Worm (Caenorhabditis elegans) whole organism, mixed stage, embryonic: ENCODE results near the gene clec-64.

Experiments used
- M03D4.4 ChIP-seq: sonication (generic microtip); optimal IDR thresholded peaks from 2 replicates; lab custom pipeline; 2017; ENCODE audit warnings: mild to moderate bottlenecking, missing genetic modification characterization, missing compliant biosample characterization
- bed-3 ChIP-seq: fragments of 200-800 bp; sonication (Bioruptor generic); optimal IDR thresholded peaks from 3 replicates; lab custom pipeline; 2018; ENCODE audit warnings: mild to moderate bottlenecking, missing genetic modification characterization, moderate library complexity, missing compliant biosample characterization
- blmp-1 ChIP-seq: fragments of 150-350 bp; optimal IDR thresholded peaks from 2 replicates; lab custom pipeline; 2014; ENCODE audit warnings: missing biosample characterization, missing genetic modification characterization
- ceh-43 ChIP-seq: fragments of 200-800 bp; sonication (Bioruptor generic); optimal IDR thresholded peaks from 2 replicates; lab custom pipeline; 2018; ENCODE audit warnings: mild to moderate bottlenecking, missing genetic modification characterization, moderate library complexity, missing compliant biosample characterization
- ceh-83 ChIP-seq: fragments of 200-800 bp; sonication (Bioruptor generic); optimal IDR thresholded peaks from 2 replicates; lab custom pipeline; 2018; ENCODE audit warnings: mild to moderate bottlenecking, missing genetic modification characterization, missing compliant biosample characterization
- ces-1 ChIP-seq: fragments of 150-350 bp; optimal IDR thresholded peaks from 2 replicates; lab custom pipeline; 2014; ENCODE audit warnings: missing biosample characterization, missing genetic modification reagents, missing genetic modification characterization
- cnd-1 ChIP-seq: fragments of 200-800 bp; sonication (Bioruptor generic); optimal IDR thresholded peaks from 2 replicates; lab custom pipeline; 2018; ENCODE audit warnings: mild to moderate bottlenecking, missing genetic modification characterization, missing compliant biosample characterization
- drap-1 ChIP-seq: fragments of 200-800 bp; sonication (Bioruptor generic); optimal IDR thresholded peaks from 3 replicates; lab custom pipeline; 2018; ENCODE audit warnings: mild to moderate bottlenecking, missing genetic modification characterization, missing compliant biosample characterization
- elt-1 ChIP-seq: sonication (generic microtip); optimal IDR thresholded peaks from 2 replicates; lab custom pipeline; 2017; ENCODE audit warnings: missing genetic modification characterization, mild to moderate bottlenecking, missing compliant biosample characterization, antibody characterized with exemption, moderate library complexity, borderline replicate concordance; ENCODE audit not compliant: insufficient read depth
- elt-3 ChIP-seq: fragments of 150-350 bp; optimal IDR thresholded peaks from 2 replicates; lab custom pipeline; 2014; ENCODE audit warnings: missing biosample characterization, missing genetic modification characterization
- flh-1 ChIP-seq: fragments of 200-800 bp; sonication (Bioruptor generic); optimal IDR thresholded peaks from 2 replicates; lab custom pipeline; 2018; ENCODE audit warnings: mild to moderate bottlenecking, missing genetic modification characterization, moderate library complexity, missing compliant biosample characterization
- ham-2 ChIP-seq: fragments of 200-800 bp; sonication (Bioruptor generic); optimal IDR thresholded peaks from 2 replicates; lab custom pipeline; 2018; ENCODE audit warnings: mild to moderate bottlenecking, missing genetic modification characterization, missing compliant biosample characterization
- hlh-1 ChIP-seq: fragments of 150-350 bp; optimal IDR thresholded peaks from 2 replicates; lab custom pipeline; 2014; ENCODE audit warnings: missing biosample characterization, missing genetic modification reagents, missing genetic modification characterization
- lin-13 ChIP-seq: fragments of 150-350 bp; optimal IDR thresholded peaks from 2 replicates; lab custom pipeline; 2014; ENCODE audit warnings: missing biosample characterization, missing genetic modification characterization
- lin-32 ChIP-seq: fragments of 200-800 bp; sonication (Bioruptor generic); optimal IDR thresholded peaks from 2 replicates; lab custom pipeline; 2018; ENCODE audit warnings: mild to moderate bottlenecking, missing genetic modification characterization, missing compliant biosample characterization
- lsy-2 ChIP-seq: fragments of 150-350 bp; optimal IDR thresholded peaks from 2 replicates; lab custom pipeline; 2014; ENCODE audit warnings: missing biosample characterization, missing genetic modification characterization
- mab-5 ChIP-seq: fragments of 150-350 bp; optimal IDR thresholded peaks from 2 replicates; lab custom pipeline; 2014; ENCODE audit warnings: missing biosample characterization, missing genetic modification characterization
- mep-1 ChIP-seq: fragments of 150-350 bp; optimal IDR thresholded peaks from 2 replicates; lab custom pipeline; 2017; ENCODE audit warnings: missing biosample characterization, missing genetic modification reagents, missing genetic modification characterization, inconsistent platforms
- mls-2 ChIP-seq: sonication (generic microtip); optimal IDR thresholded peaks from 2 replicates; lab custom pipeline; 2016; ENCODE audit warnings: mild to moderate bottlenecking, missing genetic modification characterization, moderate library complexity, missing compliant biosample characterization
- nhr-12 ChIP-seq: fragments of 150-350 bp; optimal IDR thresholded peaks from 2 replicates; lab custom pipeline; 2014; ENCODE audit warnings: missing biosample characterization, missing genetic modification characterization
- nhr-2 ChIP-seq: fragments of 150-350 bp; optimal IDR thresholded peaks from 2 replicates; lab custom pipeline; 2014; ENCODE audit warnings: missing biosample characterization, missing genetic modification characterization
- nhr-237 ChIP-seq: fragments of 150-350 bp; optimal IDR thresholded peaks from 2 replicates; lab custom pipeline; 2014; ENCODE audit warnings: missing biosample characterization, missing genetic modification characterization
- nhr-28 ChIP-seq: fragments of 150-350 bp; optimal IDR thresholded peaks from 2 replicates; lab custom pipeline; 2014; ENCODE audit warnings: missing biosample characterization, missing genetic modification characterization
- nhr-76 ChIP-seq: sonication (generic microtip); optimal IDR thresholded peaks from 2 replicates; lab custom pipeline; 2017; ENCODE audit warnings: missing biosample characterization, missing genetic modification characterization
- pha-4 ChIP-seq: fragments of 150-350 bp; optimal IDR thresholded peaks from 2 replicates; lab custom pipeline; 2018; ENCODE audit warnings: missing biosample characterization, missing genetic modification reagents, missing genetic modification characterization
- sem-2 ChIP-seq: fragments of 200-800 bp; sonication (Bioruptor generic); optimal IDR thresholded peaks from 2 replicates; lab custom pipeline; 2018; ENCODE audit warnings: mild to moderate bottlenecking, missing genetic modification characterization, missing compliant biosample characterization
- snpc-4 ChIP-seq: fragments of 150-350 bp; optimal IDR thresholded peaks from 2 replicates; lab custom pipeline; 2014; ENCODE audit warnings: missing biosample characterization, missing genetic modification characterization
- sptf-1 ChIP-seq: sonication (generic microtip); optimal IDR thresholded peaks from 2 replicates; lab custom pipeline; 2017; ENCODE audit warnings: mild to moderate bottlenecking, missing genetic modification characterization, moderate library complexity, missing compliant biosample characterization
- tbx-8 ChIP-seq: fragments of 200-800 bp; sonication (Bioruptor generic); optimal IDR thresholded peaks from 2 replicates; lab custom pipeline; 2018; ENCODE audit warnings: mild to moderate bottlenecking, missing genetic modification characterization, moderate library complexity, missing compliant biosample characterization
- unc-120 ChIP-seq: sonication (generic microtip); optimal IDR thresholded peaks from 2 replicates; lab custom pipeline; 2017; ENCODE audit warnings: missing genetic modification characterization, missing compliant biosample characterization; ENCODE audit not compliant: poor library complexity, severe bottlenecking
- unc-39 ChIP-seq: fragments of 150-350 bp; optimal IDR thresholded peaks from 2 replicates; lab custom pipeline; 2014; ENCODE audit warnings: missing biosample characterization, missing genetic modification characterization
- unc-62 ChIP-seq: fragments of 150-350 bp; optimal IDR thresholded peaks from 2 replicates; lab custom pipeline; 2014; ENCODE audit warnings: missing biosample characterization, missing genetic modification reagents, missing genetic modification characterization
- zip-8 ChIP-seq: fragments of 150-350 bp; optimal IDR thresholded peaks from 2 replicates; lab custom pipeline; 2014; ENCODE audit warnings: missing biosample characterization, missing genetic modification characterization
- ztf-11 ChIP-seq: fragments of 150-350 bp; optimal IDR thresholded peaks from 2 replicates; lab custom pipeline; 2014; ENCODE audit warnings: missing biosample characterization, missing genetic modification characterization

clec-64 gene

ce11 chrII:12897942-12898341 is at the start of gene clec-64:
Gene clec-64 (plus strand): TSS chrII:12898242.
- TF ChIP-seq cnd-1: no peak
- TF ChIP-seq drap-1 (GFP tag; lab: Kevin White, UChicago): no peak
- TF ChIP-seq mls-2 (tag; lab: Kevin White, UChicago): no peak
- no peak for TF ChIP-seq nhr-76 (tag; lab: Kevin White, UChicago)
- TF ChIP-seq lin-32 (GFP tag; lab: Kevin White, UChicago): no peak
- TF ChIP-seq ces-1 (GFP tag; lab: Kevin White, UChicago): no peak
- no peak for TF ChIP-seq sem-2
- no peak for TF ChIP-seq unc-120 (tag; lab: Kevin White, UChicago)
- no peak for TF ChIP-seq unc-39
- TF ChIP-seq pha-4: no peak
- no peak for TF ChIP-seq ham-2
- no peak for TF ChIP-seq lsy-2
- TF ChIP-seq bed-3: no peak
- no peak for TF ChIP-seq unc-62 (GFP tag; lab: Kevin White, UChicago)
- TF ChIP-seq hlh-1: no peak
- no peak for TF ChIP-seq zip-8 (tag; lab: Kevin White, UChicago)
- TF ChIP-seq tbx-8 (GFP tag; lab: Kevin White, UChicago): no peak
- no peak for TF ChIP-seq nhr-237 (tag; lab: Kevin White, UChicago)
- no peak for TF ChIP-seq ztf-11 (tag; lab: Kevin White, UChicago)
- no peak for TF ChIP-seq elt-3

ce11 chrII:12850129-12850528 is 47.9 kb upstream of the clec-64 start, which contains the start of gene Y46G5A.28:
Gene Y46G5A.28 (plus strand): TSS chrII:12850429.
- no peak for TF ChIP-seq ceh-83 (GFP tag; lab: Kevin White, UChicago)
- TF ChIP-seq ztf-11 (tag; lab: Kevin White, UChicago): no peak
- no peak for TF ChIP-seq elt-1 (tag; lab: Kevin White, UChicago)
- no peak for TF ChIP-seq bed-3
- no peak for TF ChIP-seq nhr-76 (tag; lab: Kevin White, UChicago)
- TF ChIP-seq sem-2: no peak
- no peak for TF ChIP-seq tbx-8 (GFP tag; lab: Kevin White, UChicago)
- no peak for TF ChIP-seq mep-1 (tag; lab: Kevin White, UChicago)
- TF ChIP-seq elt-3: no peak
- no peak for TF ChIP-seq unc-120 (tag; lab: Kevin White, UChicago)
- no peak for TF ChIP-seq ceh-43
- no peak for TF ChIP-seq lin-13 (tag; lab: Kevin White, UChicago)
- TF ChIP-seq ces-1 (GFP tag; lab: Kevin White, UChicago): no peak
- no peak for TF ChIP-seq lsy-2
- TF ChIP-seq snpc-4: no peak
- no peak for TF ChIP-seq nhr-237 (tag; lab: Kevin White, UChicago)

ce11 chrII:12855900-12856299 is 42.1 kb upstream of the clec-64 start, which contains the start of gene Y46G5A.29:
Gene Y46G5A.29 (plus strand): TSS chrII:12856200.
- TF ChIP-seq drap-1 (GFP tag; lab: Kevin White, UChicago): no peak
- no peak for TF ChIP-seq lsy-2
- no peak for TF ChIP-seq hlh-1
- TF ChIP-seq pha-4: no peak
- no peak for TF ChIP-seq ceh-83 (GFP tag; lab: Kevin White, UChicago)

- no peak for TF ChIP-seq nhr-2
- TF ChIP-seq lin-32 (GFP tag; lab: Kevin White, UChicago): no peak
- no peak for TF ChIP-seq hlh-1
- TF ChIP-seq ceh-43: no peak
- TF ChIP-seq nhr-237 (tag; lab: Kevin White, UChicago): no peak
- no peak for TF ChIP-seq sptf-1 (tag; lab: Kevin White, UChicago)
- TF ChIP-seq zip-8 (tag; lab: Kevin White, UChicago): no peak
- no peak for TF ChIP-seq flh-1 (GFP tag; lab: Kevin White, UChicago)
- TF ChIP-seq blmp-1 (tag; lab: Kevin White, UChicago): no peak
- TF ChIP-seq unc-39: no peak
- TF ChIP-seq unc-62 (GFP tag; lab: Kevin White, UChicago): no peak
- no peak for TF ChIP-seq nhr-12
- no peak for TF ChIP-seq elt-3
- TF ChIP-seq ces-1 (GFP tag; lab: Kevin White, UChicago): no peak
- TF ChIP-seq ceh-83 (GFP tag; lab: Kevin White, UChicago): no peak
- TF ChIP-seq pha-4: no peak
- TF ChIP-seq M03D4.4: no peak
Observed at ce11 chrII:12865604-12866003, 32.4 kb upstream of the clec-64 start, which contains the start of gene snf-5. Gene snf-5 (minus strand): TSS chrII:12865785.

DNA sequence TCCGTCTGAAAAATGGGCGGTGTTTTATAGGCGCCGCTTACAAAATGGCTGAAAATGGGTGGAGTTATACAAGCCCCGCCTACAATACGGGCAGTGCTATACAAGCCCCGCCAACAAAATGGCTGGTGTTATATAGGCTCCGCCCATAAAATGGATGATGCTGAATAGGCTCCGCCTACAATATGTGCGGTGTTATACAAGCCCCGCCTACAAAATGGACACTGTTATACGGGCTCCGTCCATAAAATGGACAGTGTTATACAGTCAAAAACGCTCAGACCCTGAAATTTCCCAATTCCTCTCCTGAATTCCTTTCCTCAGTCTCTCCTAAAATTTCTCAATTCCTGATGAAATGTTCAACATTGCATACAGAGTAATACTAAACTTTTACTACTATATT is 32.0 kb upstream of the clec-64 start:
- TF ChIP-seq unc-39 (no peak), ztf-11 (tag; lab: Kevin White, UChicago) (no peak), nhr-28 (tag; lab: Kevin White, UChicago) (no peak), nhr-237 (tag; lab: Kevin White, UChicago) (no peak), tbx-8 (GFP tag; lab: Kevin White, UChicago) (no peak), elt-1 (tag; lab: Kevin White, UChicago) (no peak), bed-3 (no peak), mls-2 (tag; lab: Kevin White, UChicago) (no peak), lin-32 (GFP tag; lab: Kevin White, UChicago) (no peak), lin-13 (tag; lab: Kevin White, UChicago) (no peak), nhr-2 (no peak), ceh-83 (GFP tag; lab: Kevin White, UChicago) (no peak), ham-2 (no peak), M03D4.4 (no peak), zip-8 (tag; lab: Kevin White, UChicago) (no peak), elt-3 (no peak), pha-4 (no peak), flh-1 (GFP tag; lab: Kevin White, UChicago) (no peak), mab-5 (no peak), mep-1 (tag; lab: Kevin White, UChicago) (no peak)
